Worm (Caenorhabditis elegans) whole organism, late embryonic: ENCODE measurements around the gene K08D9.10.

Experiments used
- K02D7.2 ChIP-seq: sonication (generic microtip); optimal IDR thresholded peaks from 2 replicates; lab custom pipeline; 2017; ENCODE audit warnings: mild to moderate bottlenecking, missing genetic modification characterization, missing compliant biosample characterization
- ceh-2 ChIP-seq: sonication (generic microtip); optimal IDR thresholded peaks from 2 replicates; lab custom pipeline; 2016; ENCODE audit warnings: missing genotype, missing genetic modification characterization, missing compliant biosample characterization
- ceh-6 ChIP-seq: fragments of 200-800 bp; sonication (Bioruptor generic); optimal IDR thresholded peaks from 2 replicates; lab custom pipeline; 2018; ENCODE audit warnings: mild to moderate bottlenecking, missing genetic modification characterization, missing compliant biosample characterization
- dmd-4 ChIP-seq: sonication (generic microtip); optimal IDR thresholded peaks from 2 replicates; lab custom pipeline; 2016; ENCODE audit warnings: borderline replicate concordance, missing genetic modification characterization, missing compliant biosample characterization
- elt-2 ChIP-seq: sonication (generic microtip); optimal IDR thresholded peaks from 2 replicates; lab custom pipeline; 2016; ENCODE audit warnings: missing genetic modification reagents, missing genetic modification characterization, missing compliant biosample characterization
- fkh-10 ChIP-seq: fragments of 150-350 bp; optimal IDR thresholded peaks from 2 replicates; lab custom pipeline; 2014; ENCODE audit warnings: missing biosample characterization, missing genetic modification reagents, missing genetic modification characterization
- lin-11 ChIP-seq: fragments of 200-800 bp; sonication (Bioruptor generic); optimal IDR thresholded peaks from 2 replicates; lab custom pipeline; 2018; ENCODE audit warnings: mild to moderate bottlenecking, missing genetic modification characterization, missing compliant biosample characterization
- nfya-1 ChIP-seq: sonication (generic microtip); optimal IDR thresholded peaks from 2 replicates; lab custom pipeline; 2017; ENCODE audit warnings: missing genetic modification characterization, mild to moderate bottlenecking, missing compliant biosample characterization, antibody characterized with exemption, moderate library complexity
- nhr-11 ChIP-seq: fragments of 150-350 bp; optimal IDR thresholded peaks from 2 replicates; lab custom pipeline; 2014; ENCODE audit warnings: missing biosample characterization, missing genetic modification characterization
- pha-4 ChIP-seq: fragments of 150-350 bp; optimal IDR thresholded peaks from 2 replicates; lab custom pipeline; 2018; ENCODE audit warnings: missing biosample characterization, missing genetic modification reagents, missing genetic modification characterization
- pqm-1 ChIP-seq: sonication (generic microtip); optimal IDR thresholded peaks from 2 replicates; lab custom pipeline; 2016; ENCODE audit warnings: missing genetic modification characterization, missing compliant biosample characterization
- ref-2 ChIP-seq: sonication (generic microtip); optimal IDR thresholded peaks from 2 replicates; lab custom pipeline; 2016; ENCODE audit warnings: missing genetic modification characterization, missing compliant biosample characterization
- rnt-1 ChIP-seq: sonication (generic microtip); optimal IDR thresholded peaks from 2 replicates; lab custom pipeline; 2016; ENCODE audit warnings: missing genetic modification characterization, missing compliant biosample characterization
- tbx-7 ChIP-seq: sonication (generic microtip); optimal IDR thresholded peaks from 2 replicates; lab custom pipeline; 2016; ENCODE audit warnings: missing genotype, missing genetic modification characterization, missing compliant biosample characterization

ce11 chrV:3247515-3247914 is 16.8 kb downstream of the K08D9.10 start, which contains the start of gene srj-8:
- TF ChIP-seq nfya-1 (tag; lab: Kevin White, UChicago), result no peak
- no peak for TF ChIP-seq tbx-7 (tag; lab: Kevin White, UChicago)
- TF ChIP-seq pha-4, result no peak
- TF ChIP-seq ref-2 (tag; lab: Kevin White, UChicago), result no peak
- TF ChIP-seq pqm-1 (tag; lab: Kevin White, UChicago), result no peak
- TF ChIP-seq elt-2 (tag; lab: Kevin White, UChicago), result no peak
- no peak for TF ChIP-seq lin-11 (tag; lab: Kevin White, UChicago)
- TF ChIP-seq ceh-2 (tag; lab: Kevin White, UChicago), result no peak
- no peak for TF ChIP-seq rnt-1
- no peak for TF ChIP-seq K02D7.2 (tag; lab: Kevin White, UChicago)
- TF ChIP-seq ceh-6, result no peak
- no peak for TF ChIP-seq dmd-4 (tag; lab: Kevin White, UChicago)
- TF ChIP-seq fkh-10 (GFP tag; lab: Kevin White, UChicago), result no peak
- no peak for TF ChIP-seq nhr-11 (tag; lab: Kevin White, UChicago)
